Fruit fly (Drosophila melanogaster) whole organism, embryonic: ENCODE results near the gene CG43999.

ENCODE experiments used
- Atf3 ChIP-seq: fragments of 200-800 bp; sonication (Bioruptor generic); optimal IDR thresholded peaks from 3 replicates; lab custom pipeline; 2016; ENCODE audit warnings: missing biosample characterization, missing genetic modification characterization
- CG10321 ChIP-seq: fragments of 200-800 bp; sonication (Bioruptor generic); IDR thresholded peaks from 2 replicates; pipeline ENCODE4 v1.3.6; 2022; ENCODE audit warnings: missing biosample characterization, missing genetic modification characterization
- CG10366 ChIP-seq: fragments of 200-800 bp; sonication (Bioruptor generic); IDR thresholded peaks from 2 replicates; pipeline ENCODE4 v1.3.6; 2022; ENCODE audit warnings: missing biosample characterization, missing genetic modification characterization
- CG11085 ChIP-seq: fragments of 200-800 bp; sonication (Bioruptor generic); IDR thresholded peaks from 2 replicates; pipeline ENCODE4 v1.3.6; 2022; ENCODE audit warnings: missing biosample characterization, missing genetic modification characterization
- CG12659 ChIP-seq: fragments of 200-800 bp; sonication (Bioruptor generic); optimal IDR thresholded peaks from 3 replicates; lab custom pipeline; 2017; ENCODE audit warnings: mild to moderate bottlenecking, missing biosample characterization, missing genetic modification reagents, missing genetic modification characterization
- CG12942 ChIP-seq: fragments of 200-800 bp; sonication (Bioruptor generic); optimal IDR thresholded peaks from 3 replicates; lab custom pipeline; 2016; ENCODE audit warnings: missing biosample characterization, missing genetic modification characterization
- CG14441 ChIP-seq: fragments of 200-800 bp; sonication (Bioruptor generic); IDR thresholded peaks from 2 replicates; pipeline ENCODE4 v1.3.6; 2022; ENCODE audit warnings: missing biosample characterization, missing genetic modification characterization
- CG17568 ChIP-seq: fragments of 200-800 bp; sonication (Bioruptor generic); optimal IDR thresholded peaks from 2 replicates; lab custom pipeline; 2018; ENCODE audit warnings: missing biosample characterization, mild to moderate bottlenecking, missing genetic modification characterization, moderate library complexity
- CG18764 ChIP-seq: fragments of 200-800 bp; sonication (Bioruptor generic); optimal IDR thresholded peaks from 3 replicates; lab custom pipeline; 2016; ENCODE audit warnings: missing biosample characterization, missing genetic modification characterization
- CG30020 ChIP-seq: fragments of 200-800 bp; optimal IDR thresholded peaks from 2 replicates; lab custom pipeline; 2019; ENCODE audit warnings: missing biosample characterization, mild to moderate bottlenecking, missing genetic modification characterization, moderate library complexity
- CG33213 ChIP-seq: fragments of 200-800 bp; sonication (Bioruptor generic); optimal IDR thresholded peaks from 3 replicates; lab custom pipeline; 2016; ENCODE audit warnings: missing biosample characterization, missing genetic modification characterization
- CG3407 ChIP-seq: fragments of 200-800 bp; sonication (Bioruptor generic); optimal IDR thresholded peaks from 2 replicates; lab custom pipeline; 2018; ENCODE audit warnings: missing biosample characterization, mild to moderate bottlenecking, missing genetic modification characterization
- CG34422 ChIP-seq: fragments of 200-800 bp; sonication (Bioruptor generic); IDR thresholded peaks from 3 replicates; pipeline ENCODE4 v1.3.6; 2022; ENCODE audit warnings: missing biosample characterization, missing genetic modification characterization
- CG3838 ChIP-seq: fragments of 200-800 bp; sonication (Bioruptor generic); optimal IDR thresholded peaks from 3 replicates; lab custom pipeline; 2016; ENCODE audit warnings: missing biosample characterization, missing genetic modification characterization
- CG43689 ChIP-seq: fragments of 200-800 bp; sonication (Bioruptor generic); IDR thresholded peaks from 2 replicates; pipeline ENCODE4 v1.3.6; 2022; ENCODE audit warnings: missing biosample characterization, missing genetic modification characterization
- CG4404 ChIP-seq: fragments of 200-800 bp; sonication (Bioruptor generic); IDR thresholded peaks from 2 replicates; pipeline ENCODE4 v1.3.6; 2022; ENCODE audit warnings: missing biosample characterization, missing genetic modification characterization
- CG6854 ChIP-seq: fragments of 200-800 bp; sonication (Bioruptor generic); optimal IDR thresholded peaks from 3 replicates; lab custom pipeline; 2017; ENCODE audit warnings: missing biosample characterization, mild to moderate bottlenecking, missing genetic modification characterization
- CG7271 ChIP-seq: fragments of 200-800 bp; sonication (Bioruptor generic); optimal IDR thresholded peaks from 2 replicates; lab custom pipeline; 2018; ENCODE audit warnings: missing biosample characterization, mild to moderate bottlenecking, missing genetic modification characterization, moderate library complexity
- D19A ChIP-seq: fragments of 200-800 bp; optimal IDR thresholded peaks from 3 replicates; lab custom pipeline; 2019; ENCODE audit warnings: missing biosample characterization, mild to moderate bottlenecking, missing genetic modification characterization, moderate library complexity
- Dad ChIP-seq: fragments of 200-800 bp; sonication (Bioruptor generic); optimal IDR thresholded peaks from 3 replicates; lab custom pipeline; 2016; ENCODE audit warnings: missing biosample characterization, missing genetic modification characterization
- Dek ChIP-seq: fragments of 200-800 bp; sonication (Bioruptor generic); optimal IDR thresholded peaks from 3 replicates; lab custom pipeline; 2019; ENCODE audit warnings: missing biosample characterization, mild to moderate bottlenecking, missing genetic modification characterization, moderate library complexity
- Drgx ChIP-seq: fragments of 200-800 bp; sonication (Bioruptor generic); IDR thresholded peaks from 2 replicates; pipeline ENCODE4 v1.3.6; 2022; ENCODE audit warnings: missing biosample characterization, missing genetic modification characterization
- Kr ChIP-seq: fragments of 200-800 bp; sonication (Bioruptor generic); optimal IDR thresholded peaks from 2 replicates; lab custom pipeline; 2017; ENCODE audit warnings: missing biosample characterization, mild to moderate bottlenecking, missing genetic modification characterization
- Myb ChIP-seq: fragments of 200-800 bp; sonication (Bioruptor generic); optimal IDR thresholded peaks from 2 replicates; lab custom pipeline; 2016; ENCODE audit warnings: missing biosample characterization, missing genetic modification characterization
- Neu2 ChIP-seq: fragments of 200-800 bp; sonication (Bioruptor generic); optimal IDR thresholded peaks from 3 replicates; lab custom pipeline; 2016; ENCODE audit warnings: missing biosample characterization, missing genetic modification characterization, borderline replicate concordance
- Oli ChIP-seq: fragments of 200-800 bp; sonication (Bioruptor generic); optimal IDR thresholded peaks from 2 replicates; lab custom pipeline; 2018; ENCODE audit warnings: missing biosample characterization, mild to moderate bottlenecking, missing genetic modification characterization, moderate library complexity
- Rx ChIP-seq: fragments of 200-800 bp; sonication (Bioruptor generic); IDR thresholded peaks from 2 replicates; pipeline ENCODE4 v1.3.6; 2022; ENCODE audit warnings: missing biosample characterization, missing genetic modification characterization
- Taf1 ChIP-seq: fragments of 200-800 bp; sonication (Bioruptor generic); IDR thresholded peaks from 2 replicates; pipeline ENCODE4 v1.3.6; 2022; ENCODE audit warnings: missing biosample characterization, missing genetic modification characterization
- Xbp1 ChIP-seq: fragments of 200-800 bp; sonication (Bioruptor generic); optimal IDR thresholded peaks from 3 replicates; lab custom pipeline; 2016; ENCODE audit warnings: missing biosample characterization, mild to moderate bottlenecking, missing genetic modification characterization
- aop ChIP-seq: fragments of 200-800 bp; sonication (Bioruptor generic); IDR thresholded peaks from 2 replicates; pipeline ENCODE4 v1.3.6; 2022; ENCODE audit warnings: missing biosample characterization, missing genetic modification characterization
- bsh ChIP-seq, 2 experiments: fragments of 200-800 bp; sonication (Bioruptor generic); optimal IDR thresholded peaks; 2 replicates each; lab custom pipeline; 2017 to 2018; ENCODE audit warnings: mild to moderate bottlenecking in 2 of 2, missing biosample characterization in 2 of 2, missing genetic modification characterization in 2 of 2, moderate library complexity in 1 of 2
- chinmo ChIP-seq: fragments of 200-800 bp; sonication (Bioruptor generic); IDR thresholded peaks from 4 replicates; pipeline ENCODE4 v1.3.6; 2022; ENCODE audit warnings: missing biosample characterization, missing genetic modification characterization; ENCODE audit not compliant: partially characterized antibody
- crc ChIP-seq: fragments of 200-800 bp; sonication (Bioruptor generic); optimal IDR thresholded peaks from 2 replicates; lab custom pipeline; 2016; ENCODE audit warnings: missing biosample characterization, missing genetic modification characterization
- dan ChIP-seq: fragments of 200-800 bp; sonication (Bioruptor generic); IDR thresholded peaks from 2 replicates; pipeline ENCODE4 v1.3.6; 2022; ENCODE audit warnings: missing biosample characterization, missing genetic modification characterization
- dimm ChIP-seq: fragments of 200-800 bp; sonication (Bioruptor generic); IDR thresholded peaks from 2 replicates; pipeline ENCODE4 v1.3.6; 2022; ENCODE audit warnings: missing biosample characterization, missing genetic modification characterization
- dpn ChIP-seq, 2 experiments: fragments of 200-800 bp; sonication (Bioruptor generic); optimal IDR thresholded peaks; 3 replicates each; lab custom pipeline; 2016; ENCODE audit warnings: missing biosample characterization in 2 of 2, missing genetic modification characterization in 2 of 2
- esg ChIP-seq: fragments of 200-800 bp; sonication (Bioruptor generic); conservative IDR thresholded peaks from 2 replicates; pipeline ENCODE4 v1.3.6; 2022; ENCODE audit warnings: missing biosample characterization, missing genetic modification characterization
- eyg ChIP-seq: fragments of 200-800 bp; sonication (Bioruptor generic); optimal IDR thresholded peaks from 3 replicates; lab custom pipeline; 2016; ENCODE audit warnings: missing biosample characterization, missing genetic modification characterization
- h ChIP-seq: fragments of >200 bp; optimal IDR thresholded peaks from 2 replicates; lab custom pipeline; 2017
- ind ChIP-seq: fragments of 200-800 bp; sonication (Bioruptor generic); optimal IDR thresholded peaks from 3 replicates; lab custom pipeline; 2016; ENCODE audit warnings: missing biosample characterization, missing genetic modification characterization
- jumu ChIP-seq: fragments of 200-800 bp; sonication (Bioruptor generic); optimal IDR thresholded peaks from 3 replicates; lab custom pipeline; 2016; ENCODE audit warnings: missing biosample characterization, missing genetic modification characterization
- knrl ChIP-seq: fragments of 200-800 bp; sonication (Bioruptor generic); IDR thresholded peaks from 3 replicates; pipeline ENCODE4 v1.3.6; 2022; ENCODE audit warnings: missing biosample characterization, missing genetic modification characterization; ENCODE audit not compliant: partially characterized antibody
- mld ChIP-seq: fragments of 200-800 bp; sonication (Bioruptor generic); IDR thresholded peaks from 3 replicates; pipeline ENCODE4 v1.3.6; 2022; ENCODE audit warnings: missing biosample characterization, missing genetic modification characterization; ENCODE audit not compliant: partially characterized antibody
- nerfin-1 ChIP-seq: fragments of 200-800 bp; sonication (Bioruptor generic); optimal IDR thresholded peaks from 3 replicates; lab custom pipeline; 2019; ENCODE audit warnings: missing biosample characterization, mild to moderate bottlenecking, missing genetic modification characterization, moderate library complexity
- onecut ChIP-seq: fragments of 200-800 bp; sonication (Bioruptor generic); IDR thresholded peaks from 2 replicates; pipeline ENCODE4 v1.3.6; 2022; ENCODE audit warnings: missing biosample characterization, missing genetic modification characterization
- org-1 ChIP-seq: fragments of 200-800 bp; sonication (Bioruptor generic); optimal IDR thresholded peaks from 2 replicates; lab custom pipeline; 2017; ENCODE audit warnings: missing biosample characterization, missing genetic modification characterization
- pfk ChIP-seq: fragments of 200-800 bp; sonication (Bioruptor generic); optimal IDR thresholded peaks from 2 replicates; lab custom pipeline; 2018; ENCODE audit warnings: missing biosample characterization, mild to moderate bottlenecking, missing genetic modification characterization, moderate library complexity
- sd ChIP-seq: fragments of 200-800 bp; sonication (Bioruptor generic); optimal IDR thresholded peaks from 3 replicates; lab custom pipeline; 2018; ENCODE audit warnings: missing biosample characterization, mild to moderate bottlenecking, missing genetic modification characterization, moderate library complexity
- seq ChIP-seq: fragments of 200-800 bp; sonication (Bioruptor generic); IDR thresholded peaks from 2 replicates; pipeline ENCODE4 v1.3.6; 2022; ENCODE audit warnings: missing biosample characterization, missing genetic modification characterization
- slou ChIP-seq: fragments of 200-800 bp; sonication (Bioruptor generic); optimal IDR thresholded peaks from 3 replicates; lab custom pipeline; 2016; ENCODE audit warnings: missing biosample characterization, missing genetic modification characterization
- vfl ChIP-seq: fragments of 200-800 bp; sonication (Bioruptor generic); optimal IDR thresholded peaks from 2 replicates; lab custom pipeline; 2016; ENCODE audit warnings: missing biosample characterization, missing genetic modification characterization
- wor ChIP-seq: fragments of 200-800 bp; sonication (Bioruptor generic); IDR thresholded peaks from 2 replicates; pipeline ENCODE4 v1.3.6; 2022; ENCODE audit warnings: missing biosample characterization, missing genetic modification characterization

The CG43999 gene

dm6 chr3R:23927429-23927828, 1.4 kb downstream of the CG43999 start, which contains the start of gene CG13601 (continued):
- TF ChIP-seq Taf1 (GFP tag; lab: Robert Waterston, UW) (0 out of 2 replicates have a peak, but pooled peaks have one; percentile 19), CG11085 (GFP tag; lab: Robert Waterston, UW) (no peak), D19A (tag; lab: Kevin White, UChicago) (peak; percentile 48), Rx (GFP tag; lab: Robert Waterston, UW) (no peak), Atf3 (GFP tag; lab: Kevin White, UChicago) (no peak), CG10321 (GFP tag; lab: Robert Waterston, UW) (no peak), dan (GFP tag; lab: Robert Waterston, UW) (no peak), seq (GFP tag; lab: Robert Waterston, UW) (no peak), Myb (GFP tag; lab: Kevin White, UChicago) (peak; percentile 87), onecut (GFP tag; lab: Robert Waterston, UW) (no peak), dimm (GFP tag; lab: Robert Waterston, UW) (no peak), mld (GFP tag; lab: Robert Waterston, UW) (0 out of 3 replicates have a peak, but pooled peaks have one; percentile 29), CG33213 (GFP tag; lab: Kevin White, UChicago) (no peak), CG17568 (GFP tag; lab: Kevin White, UChicago) (no peak), ind (peak; percentile 9), org-1 (GFP tag; lab: Kevin White, UChicago) (no peak), jumu (no peak), nerfin-1 (peak; percentile 17), slou (no peak), eyg (GFP tag; lab: Kevin White, UChicago) (no peak), CG4404 (GFP tag; lab: Robert Waterston, UW) (no peak), Dad (peak; percentile 15), CG3407 (GFP tag; lab: Kevin White, UChicago) (no peak), aop (no peak), Neu2 (GFP tag; lab: Kevin White, UChicago) (no peak), chinmo (GFP tag; lab: Robert Waterston, UW) (peak; percentile 84; the same call in 1 of the 4 replicates), CG18764 (GFP tag; lab: Kevin White, UChicago) (no peak), crc (GFP tag; lab: Kevin White, UChicago) (no peak), pfk (no peak), CG7271 (tag; lab: Kevin White, UChicago) (no peak), vfl (GFP tag; lab: Kevin White, UChicago) (peak; percentile 14), Drgx (no peak), CG12659 (GFP tag; lab: Kevin White, UChicago) (peak; percentile 50), CG30020 (tag; lab: Kevin White, UChicago) (peak; percentile 16), CG6854 (GFP tag; lab: Kevin White, UChicago) (no peak), Xbp1 (peak; percentile 53), knrl (peak; percentile 84; the same call in 2 of the 3 replicates), CG34422 (GFP tag; lab: Robert Waterston, UW) (peak; percentile 49; the same call in 1 of the 3 replicates), dpn (GFP tag; optimal IDR thresholded peaks at IDR 0.05; lab: Kevin White, UChicago) (peak in 1 of 2 experiments; percentile 35), bsh (GFP tag; optimal IDR thresholded peaks at IDR 0.05; lab: Kevin White, UChicago) (peak in 1 of 2 experiments; percentile 18), sd (tag; lab: Kevin White, UChicago) (no peak), Dek (tag; lab: Kevin White, UChicago) (peak; percentile 18), Kr (GFP tag; lab: Kevin White, UChicago) (no peak), esg (GFP tag; lab: Robert Waterston, UW) (no peak), CG12942 (GFP tag; lab: Kevin White, UChicago) (no peak), CG43689 (GFP tag; lab: Robert Waterston, UW) (no peak), CG10366 (GFP tag; lab: Robert Waterston, UW) (peak; percentile 20; the same call in 1 of the 2 replicates), wor (GFP tag; lab: Robert Waterston, UW) (no peak), CG3838 (GFP tag; lab: Kevin White, UChicago) (no peak), CG14441 (GFP tag; lab: Robert Waterston, UW) (no peak), h (lab: Kevin White, UChicago) (no peak), Oli (tag; lab: Kevin White, UChicago) (no peak)
